Worm (Caenorhabditis elegans) whole organism, midembryonic: ENCODE results near the gene nlp-59.
A peak's percentile ranks its signal among the peaks of the same experiment; 100 is the strongest.

Source experiments
- T22C8.4 ChIP-seq: fragments of 200-800 bp; sonication (Bioruptor generic); IDR thresholded peaks from 2 replicates; pipeline ENCODE4 v1.3.6; 2022; ENCODE audit warnings: missing genetic modification characterization, missing compliant biosample characterization
- cog-1 ChIP-seq: sonication (generic microtip); optimal IDR thresholded peaks from 2 replicates; lab custom pipeline; 2016; ENCODE audit warnings: missing genetic modification characterization, missing compliant biosample characterization
- flt-1 ChIP-seq: fragments of 200-800 bp; sonication (Bioruptor generic); IDR thresholded peaks from 2 replicates; pipeline ENCODE4 v1.3.6; 2022; ENCODE audit warnings: missing genetic modification characterization, missing compliant biosample characterization
- klf-2 ChIP-seq: fragments of 200-800 bp; sonication (Bioruptor generic); conservative IDR thresholded peaks from 2 replicates; pipeline ENCODE4 v1.3.6; 2022; ENCODE audit warnings: missing genetic modification reagents, missing genetic modification characterization, missing compliant biosample characterization
- med-1 ChIP-seq: sonication (generic microtip); optimal IDR thresholded peaks from 2 replicates; lab custom pipeline; 2017; ENCODE audit warnings: missing genetic modification characterization, mild to moderate bottlenecking, missing compliant biosample characterization, antibody characterized with exemption, missing genetic modification reagents; ENCODE audit not compliant: insufficient read depth
- ref-1 ChIP-seq: fragments of 200-800 bp; sonication (Bioruptor generic); conservative IDR thresholded peaks from 2 replicates; pipeline ENCODE4 v1.3.6; 2022; ENCODE audit warnings: missing genetic modification reagents, missing genetic modification characterization, missing compliant biosample characterization
- tab-1 ChIP-seq: fragments of 200-800 bp; sonication (Bioruptor generic); IDR thresholded peaks from 2 replicates; pipeline ENCODE4 v1.3.6; 2022; ENCODE audit warnings: missing genetic modification characterization, missing compliant biosample characterization
- ztf-23 ChIP-seq: fragments of 200-800 bp; sonication (Bioruptor generic); IDR thresholded peaks from 2 replicates; pipeline ENCODE4 v1.3.6; 2022; ENCODE audit warnings: missing genetic modification reagents, missing genetic modification characterization, missing compliant biosample characterization
- ztf-29 ChIP-seq: fragments of 200-800 bp; sonication (Bioruptor generic); IDR thresholded peaks from 2 replicates; pipeline ENCODE4 v1.3.6; 2022; ENCODE audit warnings: missing genetic modification reagents, missing genetic modification characterization, missing compliant biosample characterization

Gene nlp-59

ce11 chrV:14945124-14945523 is 26.1 kb upstream of the nlp-59 start:
- TF ChIP-seq tab-1 (GFP tag; lab: Robert Waterston, UW) (no peak), ref-1 (GFP tag; lab: Robert Waterston, UW) (no peak), T22C8.4 (GFP tag; lab: Robert Waterston, UW) (peak; percentile 78), ztf-23 (GFP tag; lab: Robert Waterston, UW) (no peak), med-1 (GFP tag; lab: Kevin White, UChicago) (no peak)

ce11 chrV:14945697-14946096 is 25.5 kb upstream of the nlp-59 start, which contains the start of gene C30G7.3:
TSS of gene C30G7.3 (minus strand) at chrV:14945704.
- TF ChIP-seq T22C8.4 (GFP tag; lab: Robert Waterston, UW) (no peak), klf-2 (GFP tag; lab: Robert Waterston, UW) (no peak)

ce11 chrV:14947022-14947421 is 24.2 kb upstream of the nlp-59 start, which contains the start of gene C30G7.4:
TSS of gene C30G7.4 (minus strand) at chrV:14947122.
- TF ChIP-seq flt-1 (GFP tag; lab: Robert Waterston, UW) = no peak
- TF ChIP-seq cog-1 (tag; lab: Kevin White, UChicago) = no peak
- TF ChIP-seq klf-2 (GFP tag; lab: Robert Waterston, UW) = no peak
- no peak for TF ChIP-seq ztf-29 (GFP tag; lab: Robert Waterston, UW)

- TF ChIP-seq ztf-29 (GFP tag; lab: Robert Waterston, UW) = no peak
- TF ChIP-seq T22C8.4 (GFP tag; lab: Robert Waterston, UW) = no peak
- TF ChIP-seq ztf-23 (GFP tag; lab: Robert Waterston, UW) = no peak
- TF ChIP-seq ref-1 (GFP tag; lab: Robert Waterston, UW) = no peak
- no peak for TF ChIP-seq tab-1 (GFP tag; lab: Robert Waterston, UW)
- no peak for TF ChIP-seq cog-1 (tag; lab: Kevin White, UChicago)
- TF ChIP-seq flt-1 (GFP tag; lab: Robert Waterston, UW) = no peak
- TF ChIP-seq med-1 (GFP tag; lab: Kevin White, UChicago) = no peak
- TF ChIP-seq klf-2 (GFP tag; lab: Robert Waterston, UW) = no peak
Observed at ce11 chrV:14948566-14948965, 22.7 kb upstream of the nlp-59 start.

- no peak for TF ChIP-seq ztf-29 (GFP tag; lab: Robert Waterston, UW)
- TF ChIP-seq ztf-23 (GFP tag; lab: Robert Waterston, UW) = no peak
- TF ChIP-seq ref-1 (GFP tag; lab: Robert Waterston, UW) = no peak
- no peak for TF ChIP-seq tab-1 (GFP tag; lab: Robert Waterston, UW)
- no peak for TF ChIP-seq med-1 (GFP tag; lab: Kevin White, UChicago)
- TF ChIP-seq flt-1 (GFP tag; lab: Robert Waterston, UW) = no peak
- no peak for TF ChIP-seq cog-1 (tag; lab: Kevin White, UChicago)
- no peak for TF ChIP-seq T22C8.4 (GFP tag; lab: Robert Waterston, UW)
- TF ChIP-seq klf-2 (GFP tag; lab: Robert Waterston, UW) = no peak
Observed at ce11 chrV:14949477-14949876, 21.8 kb upstream of the nlp-59 start, which contains the start of gene hil-1. TSS of gene hil-1 (plus strand) at chrV:14949777.

ce11 chrV:14954633-14955032 is 16.6 kb upstream of the nlp-59 start, which contains the start of gene C30G7.5:
TSS of gene C30G7.5 (minus strand) at chrV:14954733.
- TF ChIP-seq ztf-23 (GFP tag; lab: Robert Waterston, UW) (no peak), flt-1 (GFP tag; lab: Robert Waterston, UW) (no peak), T22C8.4 (GFP tag; lab: Robert Waterston, UW) (no peak), med-1 (GFP tag; lab: Kevin White, UChicago) (no peak), cog-1 (tag; lab: Kevin White, UChicago) (no peak), ref-1 (GFP tag; lab: Robert Waterston, UW) (no peak), tab-1 (GFP tag; lab: Robert Waterston, UW) (no peak)

ce11 chrV:14955676-14956075 is 15.6 kb upstream of the nlp-59 start, which contains the start of gene F02D8.9:
TSS of gene F02D8.9 (minus strand) at chrV:14955776.
- TF ChIP-seq T22C8.4 (GFP tag; lab: Robert Waterston, UW) (no peak), flt-1 (GFP tag; lab: Robert Waterston, UW) (no peak), med-1 (GFP tag; lab: Kevin White, UChicago) (no peak), tab-1 (GFP tag; lab: Robert Waterston, UW) (no peak), ztf-23 (GFP tag; lab: Robert Waterston, UW) (no peak), klf-2 (GFP tag; lab: Robert Waterston, UW) (no peak), cog-1 (tag; lab: Kevin White, UChicago) (no peak), ref-1 (GFP tag; lab: Robert Waterston, UW) (no peak), ztf-29 (GFP tag; lab: Robert Waterston, UW) (no peak)

- no peak for TF ChIP-seq tab-1 (GFP tag; lab: Robert Waterston, UW)
- TF ChIP-seq klf-2 (GFP tag; lab: Robert Waterston, UW) = no peak
- no peak for TF ChIP-seq flt-1 (GFP tag; lab: Robert Waterston, UW)
- no peak for TF ChIP-seq ref-1 (GFP tag; lab: Robert Waterston, UW)
- no peak for TF ChIP-seq med-1 (GFP tag; lab: Kevin White, UChicago)
- no peak for TF ChIP-seq ztf-23 (GFP tag; lab: Robert Waterston, UW)
- TF ChIP-seq ztf-29 (GFP tag; lab: Robert Waterston, UW) = no peak
- TF ChIP-seq T22C8.4 (GFP tag; lab: Robert Waterston, UW) = no peak
- no peak for TF ChIP-seq cog-1 (tag; lab: Kevin White, UChicago)
Observed at ce11 chrV:14978205-14978751, 7.0 kb downstream of the nlp-59 start, which contains the start of the genes grd-12 and F02D8.1. TSS of gene grd-12 (plus strand) at chrV:14978505. TSS of gene F02D8.1 (minus strand) at chrV:14978701.

- TF ChIP-seq T22C8.4 (GFP tag; lab: Robert Waterston, UW) (no peak), klf-2 (GFP tag; lab: Robert Waterston, UW) (no peak), ztf-23 (GFP tag; lab: Robert Waterston, UW) (no peak), tab-1 (GFP tag; lab: Robert Waterston, UW) (no peak), med-1 (GFP tag; lab: Kevin White, UChicago) (no peak), ztf-29 (GFP tag; lab: Robert Waterston, UW) (no peak), flt-1 (GFP tag; lab: Robert Waterston, UW) (no peak), ref-1 (GFP tag; lab: Robert Waterston, UW) (no peak), cog-1 (tag; lab: Kevin White, UChicago) (no peak)
Observed at ce11 chrV:14979937-14980336, 8.7 kb downstream of the nlp-59 start, which contains the start of gene xbx-1. TSS of gene xbx-1 (plus strand) at chrV:14980237.
